Fruit fly (Drosophila melanogaster) whole organism, wandering third instar larva: ENCODE data around the gene CG33770.

Experiments used
- Abd-B ChIP-seq: fragments of >200 bp; optimal IDR thresholded peaks from 2 replicates; lab custom pipeline; 2017; ENCODE audit warnings: missing biosample characterization, missing genetic modification characterization
- CG9705 ChIP-seq: fragments of 200-800 bp; sonication (Bioruptor generic); optimal IDR thresholded peaks from 2 replicates; lab custom pipeline; 2018; ENCODE audit warnings: missing biosample characterization, mild to moderate bottlenecking, missing genetic modification characterization
- Dfd ChIP-seq: fragments of >200 bp; optimal IDR thresholded peaks from 2 replicates; lab custom pipeline; 2017; ENCODE audit warnings: missing biosample characterization, missing genetic modification characterization
- HLH106 ChIP-seq: fragments of 200-800 bp; optimal IDR thresholded peaks from 3 replicates; lab custom pipeline; 2019; ENCODE audit warnings: missing biosample characterization, mild to moderate bottlenecking, missing genetic modification characterization, moderate library complexity
- Hr78 ChIP-seq: fragments of >200 bp; optimal IDR thresholded peaks from 2 replicates; lab custom pipeline; 2017; ENCODE audit warnings: missing biosample characterization, missing genetic modification characterization
- Myc ChIP-seq: fragments of >200 bp; optimal IDR thresholded peaks from 2 replicates; lab custom pipeline; 2017
- OdsH ChIP-seq: fragments of 200-800 bp; sonication (Bioruptor generic); optimal IDR thresholded peaks from 2 replicates; lab custom pipeline; 2016; ENCODE audit warnings: missing biosample characterization, mild to moderate bottlenecking, missing genetic modification characterization
- br ChIP-seq: fragments of 200-800 bp; sonication (Bioruptor generic); optimal IDR thresholded peaks from 2 replicates; lab custom pipeline; 2016; ENCODE audit warnings: missing biosample characterization, missing genetic modification characterization
- brk ChIP-seq: fragments of 200-800 bp; sonication (Bioruptor generic); optimal IDR thresholded peaks from 2 replicates; lab custom pipeline; 2016; ENCODE audit warnings: missing biosample characterization, mild to moderate bottlenecking, missing genetic modification characterization
- dsf ChIP-seq: sonication (Bioruptor generic); optimal IDR thresholded peaks from 2 replicates; lab custom pipeline; 2016; ENCODE audit warnings: missing biosample characterization, missing genetic modification characterization, borderline replicate concordance
- fru ChIP-seq: fragments of 200-800 bp; sonication (Bioruptor generic); optimal IDR thresholded peaks from 3 replicates; lab custom pipeline; 2016; ENCODE audit warnings: missing biosample characterization, mild to moderate bottlenecking, missing genetic modification characterization
- jim ChIP-seq: fragments of 175-275, 200-325 bp; sonication (Bioruptor generic); optimal IDR thresholded peaks from 2 replicates; lab custom pipeline; 2016; ENCODE audit warnings: missing biosample characterization, mild to moderate bottlenecking, missing genetic modification characterization
- pan ChIP-seq: fragments of >200 bp; optimal IDR thresholded peaks from 2 replicates; lab custom pipeline; 2017

DNA sequence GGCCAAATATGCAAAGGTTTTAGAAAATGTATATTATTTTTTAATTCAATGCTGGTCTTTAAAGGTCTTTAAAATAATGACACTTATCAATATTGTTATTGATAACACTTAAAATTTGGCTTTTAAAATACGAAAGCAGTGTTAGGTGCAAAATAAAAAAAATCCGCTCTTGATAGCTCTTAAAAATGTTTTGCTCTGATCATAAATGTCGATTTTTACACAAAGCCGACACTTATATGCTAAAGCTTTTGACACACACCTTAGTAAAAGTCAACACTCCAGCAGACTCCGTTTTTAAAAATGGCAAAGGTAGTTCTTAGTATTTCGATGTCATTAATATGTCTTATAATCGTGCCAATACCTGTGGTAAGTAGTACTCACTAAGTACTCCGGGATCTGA, 3.1 kb upstream of the CG33770 start, which contains the start of gene CG33766:
- no peak for TF ChIP-seq Dfd (GFP tag; lab: Kevin White, UChicago)
- no peak for TF ChIP-seq jim (GFP tag; lab: Kevin White, UChicago)
- TF ChIP-seq br (GFP tag; lab: Kevin White, UChicago): no peak
- TF ChIP-seq OdsH (GFP tag; lab: Kevin White, UChicago): no peak
- no peak for TF ChIP-seq Myc
- no peak for TF ChIP-seq fru (GFP tag; lab: Kevin White, UChicago)
- no peak for TF ChIP-seq CG9705 (GFP tag; lab: Kevin White, UChicago)
- TF ChIP-seq brk: no peak
- no peak for TF ChIP-seq Hr78 (GFP tag; lab: Kevin White, UChicago)
- no peak for TF ChIP-seq HLH106 (tag; lab: Kevin White, UChicago)
- TF ChIP-seq dsf (GFP tag; lab: Kevin White, UChicago): no peak
- no peak for TF ChIP-seq Abd-B (GFP tag; lab: Kevin White, UChicago)
- TF ChIP-seq pan (lab: Kevin White, UChicago): no peak
